Worm (Caenorhabditis elegans) whole organism, L4 larva: ENCODE results near the gene F47B8.2.

ENCODE experiments used
- T26A8.4 ChIP-seq: fragments of 200-800 bp; sonication (Bioruptor generic); IDR thresholded peaks from 2 replicates; pipeline ENCODE4 v1.3.6; 2022; ENCODE audit warnings: missing genetic modification characterization, missing compliant biosample characterization
- Y5F2A.4 ChIP-seq: fragments of 200-800 bp; sonication (Bioruptor generic); optimal IDR thresholded peaks from 2 replicates; lab custom pipeline; 2018; ENCODE audit warnings: mild to moderate bottlenecking, missing genetic modification characterization, missing compliant biosample characterization
- ama-1 ChIP-seq: fragments of 150-350 bp; optimal IDR thresholded peaks from 2 replicates; lab custom pipeline; 2014; ENCODE audit warnings: inconsistent platforms, mixed read lengths
- ceh-82 ChIP-seq: sonication (generic microtip); optimal IDR thresholded peaks from 2 replicates; lab custom pipeline; 2017; ENCODE audit warnings: missing biosample characterization, missing genetic modification characterization
- fos-1 ChIP-seq: fragments of 150-350 bp; optimal IDR thresholded peaks from 2 replicates; lab custom pipeline; 2014; ENCODE audit warnings: missing biosample characterization, missing genetic modification characterization
- gei-8 ChIP-seq: fragments of 200-800 bp; sonication (Bioruptor generic); optimal IDR thresholded peaks from 2 replicates; lab custom pipeline; 2018; ENCODE audit warnings: mild to moderate bottlenecking, missing genetic modification characterization, missing compliant biosample characterization
- hlh-30 ChIP-seq: sonication (generic microtip); optimal IDR thresholded peaks from 2 replicates; lab custom pipeline; 2017; ENCODE audit warnings: antibody characterized with exemption, mild to moderate bottlenecking, missing genetic modification characterization, missing compliant biosample characterization; ENCODE audit not compliant: insufficient read depth
- madf-9 ChIP-seq: fragments of 200-800 bp; sonication (Bioruptor generic); conservative IDR thresholded peaks from 2 replicates; pipeline ENCODE4 v1.3.6; 2022; ENCODE audit warnings: missing genetic modification reagents, missing genetic modification characterization, missing compliant biosample characterization
- nhr-102 ChIP-seq: sonication (generic microtip); optimal IDR thresholded peaks from 2 replicates; lab custom pipeline; 2016; ENCODE audit warnings: mild to moderate bottlenecking, missing genetic modification characterization, moderate library complexity, missing compliant biosample characterization
- pha-4 ChIP-seq, 2 experiments: fragments of 150-350 bp in 1 of 2; fragments of 200-800 bp in 1 of 2; sonication (Bioruptor generic) in 1 of 2; IDR thresholded peaks in 1 of 2; optimal IDR thresholded peaks in 1 of 2; 2 replicates each; pipeline versions ENCODE4 v1.3.6 to Lab custom; 2014 to 2022; ENCODE audit warnings: missing genetic modification characterization in 2 of 2, missing genetic modification reagents in 2 of 2, missing biosample characterization in 1 of 2, missing compliant biosample characterization in 1 of 2
- pqm-1 ChIP-seq: sonication (generic microtip); optimal IDR thresholded peaks from 2 replicates; lab custom pipeline; 2017; ENCODE audit warnings: missing biosample characterization, missing genetic modification characterization
- unc-39 ChIP-seq: sonication (generic microtip); optimal IDR thresholded peaks from 2 replicates; lab custom pipeline; 2017; ENCODE audit warnings: missing biosample characterization, missing genetic modification characterization
- ztf-11 ChIP-seq: fragments of 150-350 bp; optimal IDR thresholded peaks from 2 replicates; lab custom pipeline; 2014; ENCODE audit warnings: missing biosample characterization, missing genetic modification characterization

- TF ChIP-seq unc-39 (tag; lab: Kevin White, UChicago): no peak
- TF ChIP-seq T26A8.4 (GFP tag; lab: Robert Waterston, UW): no peak
- no peak for TF ChIP-seq nhr-102 (tag; lab: Kevin White, UChicago)
- TF ChIP-seq pqm-1: no peak
- TF ChIP-seq gei-8 (GFP tag; lab: Kevin White, UChicago): no peak
- TF ChIP-seq ama-1 (lab: Kevin White, UChicago): no peak
- TF ChIP-seq hlh-30 (tag; lab: Kevin White, UChicago): no peak
- TF ChIP-seq ztf-11 (tag; lab: Kevin White, UChicago): no peak
- no peak for TF ChIP-seq Y5F2A.4 (GFP tag; lab: Kevin White, UChicago)
- no peak for TF ChIP-seq madf-9
- no peak for TF ChIP-seq fos-1
- no peak for TF ChIP-seq ceh-82 (tag; lab: Kevin White, UChicago)
- TF ChIP-seq pha-4 (GFP tag; IDR thresholded peaks at IDR 0.05; lab: Robert Waterston, UW): no peak
- no peak for TF ChIP-seq pha-4 (tag; optimal IDR thresholded peaks at IDR 0.05; lab: Kevin White, UChicago)
Measured at ce11 chrV:14320246-14320645, 3.8 kb upstream of the F47B8.2 start, which contains the start of gene F47B8.14.
